Fruit fly (Drosophila melanogaster): ENCODE results near the gene CG33494.

The CG33494 gene

dm6 chr3R:25495753-25496152 is 792 bp upstream of the CG33494 start:
- no peak for TF ChIP-seq CG8478 (optimal IDR thresholded peaks at IDR 0.05)
- no peak for TF ChIP-seq CTCF (optimal IDR thresholded peaks at IDR 0.05)

- TF ChIP-seq CTCF (optimal IDR thresholded peaks at IDR 0.05): no peak
- no peak for TF ChIP-seq CG8478 (optimal IDR thresholded peaks at IDR 0.05)
Measured at dm6 chr3R:25493294-25494187, 1.4 kb downstream of the CG33494 start.

dm6 chr3R:25490778-25491664 is 3.9 kb downstream of the CG33494 start, which contains the start of the genes Gnpat and CG5112:
TSS of gene Gnpat (minus strand) at chr3R:25490936.
TSS of gene CG5112 (plus strand) at chr3R:25491460.
- TF ChIP-seq CTCF (optimal IDR thresholded peaks at IDR 0.05) (no peak), CG8478 (optimal IDR thresholded peaks at IDR 0.05) (no peak)

- TF ChIP-seq CG8478 (optimal IDR thresholded peaks at IDR 0.05): no peak
- TF ChIP-seq CTCF (optimal IDR thresholded peaks at IDR 0.05): no peak
Measured at dm6 chr3R:25490375-25490774, 4.6 kb downstream of the CG33494 start.

dm6 chr3R:25489685-25490084 is 5.3 kb downstream of the CG33494 start:
- TF ChIP-seq CG8478 (optimal IDR thresholded peaks at IDR 0.05) (no peak), CTCF (optimal IDR thresholded peaks at IDR 0.05) (no peak)

- no peak for TF ChIP-seq CTCF (optimal IDR thresholded peaks at IDR 0.05)
- TF ChIP-seq CG8478 (optimal IDR thresholded peaks at IDR 0.05): no peak
Measured at dm6 chr3R:25489116-25489515, 5.8 kb downstream of the CG33494 start.

- TF ChIP-seq CG8478 (optimal IDR thresholded peaks at IDR 0.05) (no peak), CTCF (optimal IDR thresholded peaks at IDR 0.05) (no peak)
Measured at dm6 chr3R:25482463-25483173, 12.3 kb downstream of the CG33494 start, which contains the start of the genes XNP, CG42488 and CG5116. TSS of gene XNP (minus strand) at chr3R:25482834. TSS of gene CG42488 (plus strand) at chr3R:25483098. TSS of gene CG5116 (plus strand) at chr3R:25483098.

- TF ChIP-seq CTCF (optimal IDR thresholded peaks at IDR 0.05) (no peak), CG8478 (optimal IDR thresholded peaks at IDR 0.05) (no peak)
Measured at dm6 chr3R:25476744-25477143, 18.2 kb downstream of the CG33494 start, which contains the start of the genes CG4553 and MED28. TSS of gene CG4553 (minus strand) at chr3R:25476915. TSS of gene MED28 (plus strand) at chr3R:25477003.

dm6 chr3R:25472635-25473552 is 22.1 kb downstream of the CG33494 start, which contains the start of the genes Fur1 and Vps33B:
TSS of gene Fur1 (minus strand) at chr3R:25473058.
TSS of gene Vps33B (plus strand) at chr3R:25473490.
- TF ChIP-seq CTCF (optimal IDR thresholded peaks at IDR 0.05) (peak in 1 of 2 experiments; percentile 5), CG8478 (optimal IDR thresholded peaks at IDR 0.05) (no peak)

- TF ChIP-seq CTCF (optimal IDR thresholded peaks at IDR 0.05) (no peak), CG8478 (optimal IDR thresholded peaks at IDR 0.05) (no peak)
Measured at dm6 chr3R:25471853-25472634, 22.9 kb downstream of the CG33494 start.

dm6 chr3R:25466166-25466565 is 28.8 kb downstream of the CG33494 start:
- TF ChIP-seq CTCF (optimal IDR thresholded peaks at IDR 0.05) (no peak), CG8478 (optimal IDR thresholded peaks at IDR 0.05) (no peak)

dm6 chr3R:25462642-25463317 is 32.2 kb downstream of the CG33494 start:
- no peak for TF ChIP-seq CG8478 (optimal IDR thresholded peaks at IDR 0.05)
- no peak for TF ChIP-seq CTCF (optimal IDR thresholded peaks at IDR 0.05)
